Fruit fly (Drosophila melanogaster) whole organism: ENCODE data around the gene CG44532.

ENCODE experiments used
- CG8478 ChIP-seq: fragments of >200 bp; optimal IDR thresholded peaks from 2 replicates; lab custom pipeline; 2018; ENCODE audit warnings: inconsistent platforms
- Dll ChIP-seq: fragments of >200 bp; optimal IDR thresholded peaks from 2 replicates; lab custom pipeline; 2017
- pan ChIP-seq: fragments of >200 bp; optimal IDR thresholded peaks from 2 replicates; lab custom pipeline; 2017
- psq ChIP-seq: fragments of >200 bp; optimal IDR thresholded peaks from 2 replicates; lab custom pipeline; 2017

DNA sequence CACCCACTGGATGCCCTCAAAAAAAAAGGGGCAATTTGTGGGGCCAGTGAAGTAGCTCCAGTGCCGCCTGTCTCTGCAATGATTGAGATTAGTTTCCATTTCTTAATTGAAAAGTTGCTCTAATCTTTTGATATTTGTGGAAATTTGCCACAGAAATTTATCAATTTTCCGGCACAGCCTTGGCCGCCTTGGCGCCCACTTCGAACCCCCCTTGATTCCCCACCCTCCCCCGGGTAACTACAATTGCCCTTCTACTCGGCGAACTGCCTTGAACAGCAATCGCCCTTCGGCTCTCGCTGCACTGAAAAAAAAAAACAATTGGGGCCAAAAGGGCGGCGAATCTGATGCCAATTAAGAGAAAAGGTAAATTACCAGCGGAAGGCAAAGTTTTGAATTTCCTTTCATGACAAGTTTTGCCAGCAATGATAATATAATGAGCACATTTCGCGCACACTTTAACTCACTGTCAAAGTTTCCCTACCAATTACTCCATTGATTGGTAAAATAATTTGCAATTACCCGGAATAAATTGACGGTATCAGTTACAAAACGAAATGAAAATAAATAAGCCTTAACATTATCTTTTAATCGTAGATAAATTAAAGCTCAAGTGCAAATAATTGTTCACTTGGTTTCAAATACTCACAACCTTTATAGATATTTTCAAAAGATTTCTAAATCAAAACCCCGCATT, 42.1 kb upstream of the CG44532 start:
- no peak for TF ChIP-seq psq (lab: Kevin White, UChicago)
- TF ChIP-seq pan (lab: Kevin White, UChicago) = no peak
- TF ChIP-seq Dll (lab: Kevin White, UChicago) = no peak
- TF ChIP-seq CG8478 (lab: Kevin White, UChicago) = no peak
